Worm (Caenorhabditis elegans): Measurements from ENCODE around the gene Y38F1A.1.

Gene Y38F1A.1

DNA sequence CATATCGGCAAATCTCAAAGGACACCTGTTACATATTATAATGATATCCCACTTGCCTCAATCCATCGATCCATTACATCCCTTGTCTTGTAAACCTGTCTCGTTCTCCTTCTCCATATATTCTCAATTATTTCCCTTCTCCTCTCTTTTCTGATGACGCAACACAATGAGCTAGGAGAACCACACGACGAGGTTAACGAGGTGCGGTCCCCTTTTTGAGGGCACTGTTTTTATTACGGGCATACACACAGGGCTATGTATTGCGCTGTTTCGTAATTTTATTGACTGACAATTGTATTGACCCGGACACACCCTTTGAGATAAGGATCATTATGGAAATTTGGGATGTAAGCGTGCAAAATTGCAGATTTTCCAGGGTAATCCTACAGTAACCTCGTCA lies 24.1 kb upstream of the Y38F1A.1 start (continued):
- TF ChIP-seq C17E4.6 (GFP tag; IDR thresholded peaks at IDR 0.05) (no peak), nhr-80 (tag; optimal IDR thresholded peaks at IDR 0.05) (no peak), xnd-1 (tag; optimal IDR thresholded peaks at IDR 0.05) (no peak), ccch-3 (GFP tag; optimal IDR thresholded peaks at IDR 0.05) (no peak), aptf-3 (GFP tag; IDR thresholded peaks at IDR 0.05) (no peak)

DNA sequence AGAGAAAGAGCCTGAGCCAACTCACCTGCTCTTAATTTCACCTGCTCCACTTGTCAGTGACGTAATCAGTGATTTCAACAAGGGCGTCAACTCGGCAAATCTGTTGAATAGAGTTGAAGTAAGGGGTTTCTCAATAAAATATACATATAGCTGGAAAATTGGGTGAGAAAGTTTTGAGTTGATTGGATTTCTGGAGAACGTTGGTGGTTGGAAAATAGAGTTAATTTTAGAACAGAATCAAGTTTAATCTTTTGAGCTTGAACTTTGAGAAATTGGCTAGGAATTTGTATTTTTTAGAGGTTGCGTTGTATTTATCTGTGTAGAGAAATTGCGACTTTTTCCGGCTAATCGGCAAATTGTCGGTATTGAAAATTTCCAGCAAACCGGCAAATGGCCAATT lies 15.1 kb upstream of the Y38F1A.1 start, which contains the start of gene Y38F1A.4:
Gene Y38F1A.4 (minus strand): TSS at position 101 of the 400 bp plus-strand sequence.
- TF ChIP-seq dox-1 (GFP tag; IDR thresholded peaks at IDR 0.05) (no peak), hsf-1 (GFP tag; IDR thresholded peaks at IDR 0.05) (no peak), somi-1 (GFP tag; optimal IDR thresholded peaks at IDR 0.05) (no peak), nhr-120 (GFP tag; IDR thresholded peaks at IDR 0.05) (no peak), ceh-100 (GFP tag; IDR thresholded peaks at IDR 0.05) (no peak), snpc-4 (GFP tag; optimal IDR thresholded peaks at IDR 0.05) (no peak), snpc-4 (tag; optimal IDR thresholded peaks at IDR 0.05) (no peak)

DNA sequence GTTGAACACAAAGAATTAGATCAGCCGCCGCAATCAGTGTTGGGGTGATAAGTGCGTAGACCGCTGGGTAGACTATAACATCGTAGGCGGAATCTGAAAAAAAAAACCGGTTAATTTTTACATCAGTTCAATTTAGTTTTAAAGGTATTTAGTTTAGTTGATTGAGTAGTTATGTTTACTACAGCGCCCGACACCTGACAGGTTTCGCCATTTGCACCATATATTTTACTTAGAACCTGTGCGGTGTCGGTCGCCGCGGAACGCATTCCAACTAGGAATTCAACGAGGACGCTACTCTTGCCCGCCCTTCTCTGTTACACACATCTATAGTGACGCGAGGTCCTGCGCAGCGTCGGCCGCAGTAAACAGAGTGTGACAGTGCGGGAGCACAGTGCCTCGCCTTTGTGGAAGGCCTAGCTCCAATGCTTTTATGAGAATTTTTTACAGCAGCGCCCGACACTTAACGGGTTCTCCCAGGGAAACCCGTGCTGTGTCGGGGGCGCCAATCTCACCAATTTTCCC lies 13.9 kb upstream of the Y38F1A.1 start:
- TF ChIP-seq snpc-4 (GFP tag; optimal IDR thresholded peaks at IDR 0.05) (no peak), snpc-4 (tag; optimal IDR thresholded peaks at IDR 0.05) (peak in 3 of 4 experiments; percentile 63 to 77 (median 72)), nhr-179 (tag; optimal IDR thresholded peaks at IDR 0.05) (no peak), attf-3 (GFP tag; conservative IDR thresholded peaks at IDR 0.05) (0 out of 2 replicates have a peak, but pooled peaks have one; percentile 16), zfh-2 (GFP tag; conservative IDR thresholded peaks at IDR 0.05) (peak; percentile 40; the same call in 1 of the 2 replicates)

DNA sequence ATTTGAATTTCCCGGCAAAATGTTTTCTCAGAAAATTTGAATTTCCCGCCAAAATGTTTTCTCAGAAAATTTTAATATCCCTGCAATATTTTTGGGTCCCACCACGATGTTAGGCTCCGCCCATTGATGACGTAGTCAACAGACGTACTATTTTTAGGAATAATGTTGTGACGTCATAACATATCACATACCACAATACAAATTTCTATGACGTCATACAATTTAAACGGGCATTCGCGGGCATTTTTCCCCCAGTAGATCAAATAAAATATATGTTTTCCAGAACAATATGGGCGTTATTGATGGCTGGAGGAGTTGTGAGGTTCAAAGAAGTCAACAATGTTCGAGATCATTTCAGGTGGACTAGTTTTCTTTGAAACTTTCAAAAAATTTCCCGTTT lies 11.7 kb upstream of the Y38F1A.1 start:
- TF ChIP-seq B0019.2 (GFP tag; conservative IDR thresholded peaks at IDR 0.05) = no peak
- TF ChIP-seq let-526 (GFP tag; IDR thresholded peaks at IDR 0.05) = no peak
- no peak for TF ChIP-seq lsy-27 (tag; optimal IDR thresholded peaks at IDR 0.05; ENCODE audit: borderline replicate concordance, insufficient read depth)
- no peak for TF ChIP-seq egl-44 (GFP tag; IDR thresholded peaks at IDR 0.05)
- no peak for TF ChIP-seq rec-8 (tag; optimal IDR thresholded peaks at IDR 0.05)
- no peak for TF ChIP-seq unc-130 (GFP tag; optimal IDR thresholded peaks at IDR 0.05)
- TF ChIP-seq hmg-1.2 (GFP tag; IDR thresholded peaks at IDR 0.05) = no peak
- TF ChIP-seq lin-35 (GFP tag; optimal IDR thresholded peaks at IDR 0.05) = no peak
- no peak for TF ChIP-seq ccch-3 (GFP tag; optimal IDR thresholded peaks at IDR 0.05)
- no peak for TF ChIP-seq die-1 (tag; optimal IDR thresholded peaks at IDR 0.05)
- no peak for TF ChIP-seq B0261.1 (tag; optimal IDR thresholded peaks at IDR 0.05)
- TF ChIP-seq mxl-1 (tag; optimal IDR thresholded peaks at IDR 0.05) = no peak
- no peak for TF ChIP-seq ceh-79 (tag; optimal IDR thresholded peaks at IDR 0.05)
- no peak for TF ChIP-seq atf-7 (tag; optimal IDR thresholded peaks at IDR 0.05)

DNA sequence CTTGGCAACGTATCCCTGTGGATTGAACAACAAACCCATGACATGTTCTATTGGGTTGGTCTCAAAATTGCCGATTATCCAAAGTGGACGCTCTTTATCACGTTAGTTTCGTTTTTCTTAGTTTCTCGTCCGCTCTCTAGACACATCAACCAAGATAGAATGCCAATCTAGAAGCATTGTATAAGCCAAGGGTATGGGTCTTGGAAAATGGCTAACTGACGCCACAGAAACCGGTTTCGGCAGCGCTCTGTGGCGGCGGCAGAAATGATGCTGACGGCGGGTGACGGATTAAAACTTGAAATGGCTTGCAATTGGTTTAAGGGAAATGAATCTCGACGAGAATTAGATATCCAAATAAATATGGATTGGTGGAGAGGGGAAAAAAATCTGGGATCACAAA lies 11.0 kb upstream of the Y38F1A.1 start:
- TF ChIP-seq ekl-4 (GFP tag; IDR thresholded peaks at IDR 0.05) (no peak), madf-3 (GFP tag; IDR thresholded peaks at IDR 0.05) (no peak), zim-3 (tag; optimal IDR thresholded peaks at IDR 0.05) (no peak), attf-5 (GFP tag; optimal IDR thresholded peaks at IDR 0.05) (no peak), Y53G8AR.9 (GFP tag; conservative IDR thresholded peaks at IDR 0.05) (no peak), B0261.1 (tag; optimal IDR thresholded peaks at IDR 0.05) (no peak), F57A8.1 (GFP tag; optimal IDR thresholded peaks at IDR 0.05) (no peak), T07F8.4 (tag; optimal IDR thresholded peaks at IDR 0.05) (no peak), C06A6.2 (GFP tag; conservative IDR thresholded peaks at IDR 0.05) (no peak), Y53F4B.3 (GFP tag; IDR thresholded peaks at IDR 0.05) (no peak), aptf-3 (GFP tag; IDR thresholded peaks at IDR 0.05) (no peak), F22D6.2 (tag; optimal IDR thresholded peaks at IDR 0.05) (no peak), snpc-4 (GFP tag; optimal IDR thresholded peaks at IDR 0.05) (no peak), snpc-4 (tag; optimal IDR thresholded peaks at IDR 0.05) (no peak)

All from whole organism, young adult.